In genomic region chrV:11412125-11412524, ce11 we compare ENCODE assay signal across 5 worm cellular contexts.
TF ChIP-seq lines count a peak whose summit lies in the region.

No protein-coding gene starts in this region.

TF ChIP-seq in whole organism, L1 larva, 84 proteins besides CTCF, POLR2A, EP300 and RAD21 (continued from another document and continues in another):
- no peak for TF ChIP-seq lir-3 (tag; optimal IDR thresholded peaks at IDR 0.05; lab: Kevin White, UChicago; ENCODE audit: poor library complexity)
- TF ChIP-seq aly-2 (tag; optimal IDR thresholded peaks at IDR 0.05; lab: Kevin White, UChicago) = no peak
- TF ChIP-seq nhr-76 (tag; optimal IDR thresholded peaks at IDR 0.05; lab: Kevin White, UChicago) = no peak
- TF ChIP-seq nhr-71 (tag; optimal IDR thresholded peaks at IDR 0.05; lab: Kevin White, UChicago) = peak; percentile 71
- TF ChIP-seq mab-9 (GFP tag; IDR thresholded peaks at IDR 0.05; lab: Robert Waterston, UW) = no peak
- TF ChIP-seq vab-15 (tag; optimal IDR thresholded peaks at IDR 0.05; lab: Kevin White, UChicago) = no peak
- peak; percentile 42 for TF ChIP-seq swsn-7 (tag; optimal IDR thresholded peaks at IDR 0.05; lab: Kevin White, UChicago)
- TF ChIP-seq skn-1 (tag; optimal IDR thresholded peaks at IDR 0.05; lab: Kevin White, UChicago) = peak; percentile 33
- no peak for TF ChIP-seq pqm-1 (tag; optimal IDR thresholded peaks at IDR 0.05; lab: Kevin White, UChicago)
- peak in 1 of 3 experiments; percentile 3 for TF ChIP-seq ceh-82 (tag; optimal IDR thresholded peaks at IDR 0.05; lab: Kevin White, UChicago)
- TF ChIP-seq hlh-17 (GFP tag; optimal IDR thresholded peaks at IDR 0.05; lab: Kevin White, UChicago; ENCODE audit: borderline replicate concordance) = no peak
- peak; percentile 35 for TF ChIP-seq mep-1 (tag; optimal IDR thresholded peaks at IDR 0.05; lab: Kevin White, UChicago)
- TF ChIP-seq snu-23 (GFP tag; optimal IDR thresholded peaks at IDR 0.05; lab: Kevin White, UChicago) = peak; percentile 74
- no peak for TF ChIP-seq ceh-63 (GFP tag; optimal IDR thresholded peaks at IDR 0.05; lab: Kevin White, UChicago)
- TF ChIP-seq nhr-237 (tag; optimal IDR thresholded peaks at IDR 0.05; lab: Kevin White, UChicago) = no peak
- TF ChIP-seq F16B12.6 (tag; optimal IDR thresholded peaks at IDR 0.05; lab: Kevin White, UChicago) = no peak
- no peak for TF ChIP-seq nhr-28 (tag; optimal IDR thresholded peaks at IDR 0.05; lab: Kevin White, UChicago)
- TF ChIP-seq lin-15B (tag; optimal IDR thresholded peaks at IDR 0.05; lab: Kevin White, UChicago) = no peak
- no peak for TF ChIP-seq lsy-2 (tag; optimal IDR thresholded peaks at IDR 0.05; lab: Kevin White, UChicago)
- TF ChIP-seq lin-13 (GFP tag; optimal IDR thresholded peaks at IDR 0.05; lab: Kevin White, UChicago) = no peak
- no peak for TF ChIP-seq blmp-1 (tag; optimal IDR thresholded peaks at IDR 0.05; lab: Kevin White, UChicago)
- no peak for TF ChIP-seq Y116A8C.19 (tag; optimal IDR thresholded peaks at IDR 0.05; lab: Kevin White, UChicago; ENCODE audit: borderline replicate concordance)
- no peak for TF ChIP-seq ceh-88 (GFP tag; IDR thresholded peaks at IDR 0.05; lab: Robert Waterston, UW)
- peak; percentile 61 for TF ChIP-seq nhr-90 (tag; optimal IDR thresholded peaks at IDR 0.05; lab: Kevin White, UChicago; ENCODE audit: poor library complexity)
- no peak for TF ChIP-seq nhr-47 (tag; optimal IDR thresholded peaks at IDR 0.05; lab: Kevin White, UChicago)
- no peak for TF ChIP-seq unc-30 (tag; optimal IDR thresholded peaks at IDR 0.05; lab: Kevin White, UChicago)
- no peak for TF ChIP-seq lin-39 (tag; optimal IDR thresholded peaks at IDR 0.05; lab: Kevin White, UChicago)

TF ChIP-seq in whole organism, L2 larva, 48 proteins besides CTCF, POLR2A, EP300 and RAD21 (continued from another document):
- no peak for TF ChIP-seq lin-11 (tag; optimal IDR thresholded peaks at IDR 0.05; lab: Kevin White, UChicago)
- TF ChIP-seq mab-5 (tag; optimal IDR thresholded peaks at IDR 0.05; lab: Kevin White, UChicago) = no peak
- TF ChIP-seq unc-55 (GFP tag; optimal IDR thresholded peaks at IDR 0.05; lab: Kevin White, UChicago) = no peak
- TF ChIP-seq lin-39 (tag; optimal IDR thresholded peaks at IDR 0.05; lab: Kevin White, UChicago) = no peak
- peak; percentile 13 for TF ChIP-seq nhr-21 (tag; optimal IDR thresholded peaks at IDR 0.05; lab: Kevin White, UChicago)
- TF ChIP-seq nhr-23 (tag; optimal IDR thresholded peaks at IDR 0.05; lab: Kevin White, UChicago) = no peak
- TF ChIP-seq fos-1 (tag; optimal IDR thresholded peaks at IDR 0.05; lab: Kevin White, UChicago) = peak; percentile 61
- peak; percentile 63 for TF ChIP-seq sma-9 (GFP tag; optimal IDR thresholded peaks at IDR 0.05; lab: Kevin White, UChicago)
- no peak for TF ChIP-seq sma-9 (tag; optimal IDR thresholded peaks at IDR 0.05; lab: Kevin White, UChicago)
- TF ChIP-seq peb-1 (tag; optimal IDR thresholded peaks at IDR 0.05; lab: Kevin White, UChicago) = no peak
- no peak for TF ChIP-seq nhr-11 (tag; optimal IDR thresholded peaks at IDR 0.05; lab: Kevin White, UChicago)
- TF ChIP-seq ceh-16 (tag; optimal IDR thresholded peaks at IDR 0.05; lab: Kevin White, UChicago) = no peak
- TF ChIP-seq ama-1 (optimal IDR thresholded peaks at IDR 0.05; lab: Kevin White, UChicago) = no peak
- peak; percentile 65 for TF ChIP-seq snpc-4 (tag; optimal IDR thresholded peaks at IDR 0.05; lab: Kevin White, UChicago)
- TF ChIP-seq sem-4 (tag; optimal IDR thresholded peaks at IDR 0.05; lab: Kevin White, UChicago) = no peak
- no peak for TF ChIP-seq gmeb-1 (tag; optimal IDR thresholded peaks at IDR 0.05; lab: Kevin White, UChicago)
- no peak for TF ChIP-seq nhr-10 (tag; optimal IDR thresholded peaks at IDR 0.05; lab: Kevin White, UChicago)
- no peak for TF ChIP-seq mdl-1 (tag; optimal IDR thresholded peaks at IDR 0.05; lab: Kevin White, UChicago)
- no peak for TF ChIP-seq elt-3 (tag; optimal IDR thresholded peaks at IDR 0.05; lab: Kevin White, UChicago)

TF ChIP-seq in whole organism, L3 larva, 47 proteins besides CTCF, POLR2A, EP300 and RAD21 (continued from another document):
- no peak for TF ChIP-seq eor-1 (tag; optimal IDR thresholded peaks at IDR 0.05; lab: Kevin White, UChicago)

TF ChIP-seq in whole organism, L4 larva, 104 proteins besides CTCF, POLR2A, EP300 and RAD21 (continued from another document and continues in another):
- TF ChIP-seq zag-1 (tag; optimal IDR thresholded peaks at IDR 0.05; lab: Kevin White, UChicago) (no peak), Y5F2A.4 (GFP tag; optimal IDR thresholded peaks at IDR 0.05; lab: Kevin White, UChicago) (no peak), dpl-1 (GFP tag; optimal IDR thresholded peaks at IDR 0.05; lab: Kevin White, UChicago) (peak; percentile 6), tag-97 (GFP tag; IDR thresholded peaks at IDR 0.05; lab: Robert Waterston, UW) (no peak), dmd-6 (GFP tag; IDR thresholded peaks at IDR 0.05; lab: Robert Waterston, UW) (peak; percentile 82), unc-39 (tag; optimal IDR thresholded peaks at IDR 0.05; lab: Kevin White, UChicago) (no peak), D1046.2 (GFP tag; IDR thresholded peaks at IDR 0.05; lab: Robert Waterston, UW) (no peak), nhr-76 (tag; optimal IDR thresholded peaks at IDR 0.05; lab: Kevin White, UChicago) (no peak), arid-1 (GFP tag; conservative IDR thresholded peaks at IDR 0.05; lab: Robert Waterston, UW) (peak; percentile 58; the same call in 1 of the 2 replicates), vab-7 (GFP tag; IDR thresholded peaks at IDR 0.05; lab: Robert Waterston, UW) (peak; percentile 64), lin-15B (tag; optimal IDR thresholded peaks at IDR 0.05; lab: Kevin White, UChicago) (no peak), ceh-82 (tag; optimal IDR thresholded peaks at IDR 0.05; lab: Kevin White, UChicago) (no peak), madf-5 (GFP tag; IDR thresholded peaks at IDR 0.05; lab: Robert Waterston, UW) (no peak), dve-1 (tag; optimal IDR thresholded peaks at IDR 0.05; lab: Kevin White, UChicago; ENCODE audit: insufficient read depth) (no peak), nhr-25 (tag; optimal IDR thresholded peaks at IDR 0.05; lab: Kevin White, UChicago; ENCODE audit: borderline replicate concordance, insufficient read depth) (no peak), aly-2 (tag; optimal IDR thresholded peaks at IDR 0.05; lab: Kevin White, UChicago) (no peak), T20F7.1 (GFP tag; optimal IDR thresholded peaks at IDR 0.05; lab: Kevin White, UChicago) (peak; percentile 17), hif-1 (tag; optimal IDR thresholded peaks at IDR 0.05; lab: Kevin White, UChicago) (peak in 1 of 2 experiments; percentile 38), mdl-1 (tag; optimal IDR thresholded peaks at IDR 0.05; lab: Kevin White, UChicago) (no peak), lim-7 (GFP tag; IDR thresholded peaks at IDR 0.05; lab: Robert Waterston, UW) (peak; percentile 75), egl-27 (tag; optimal IDR thresholded peaks at IDR 0.05; lab: Kevin White, UChicago) (no peak), ctbp-1 (GFP tag; IDR thresholded peaks at IDR 0.05; lab: Robert Waterston, UW) (no peak), nhr-6 (tag; optimal IDR thresholded peaks at IDR 0.05; lab: Kevin White, UChicago) (no peak), mdt-29 (GFP tag; IDR thresholded peaks at IDR 0.05; lab: Robert Waterston, UW) (no peak), ces-1 (GFP tag; optimal IDR thresholded peaks at IDR 0.05; lab: Kevin White, UChicago) (no peak), Y75B8A.6 (GFP tag; IDR thresholded peaks at IDR 0.05; lab: Robert Waterston, UW) (no peak), lin-13 (GFP tag; optimal IDR thresholded peaks at IDR 0.05; lab: Kevin White, UChicago) (no peak), ceh-32 (tag; optimal IDR thresholded peaks at IDR 0.05; lab: Kevin White, UChicago; ENCODE audit: poor library complexity) (no peak), gei-8 (GFP tag; optimal IDR thresholded peaks at IDR 0.05; lab: Kevin White, UChicago) (peak; percentile 27), nhr-77 (tag; optimal IDR thresholded peaks at IDR 0.05; lab: Kevin White, UChicago) (no peak), nhr-41 (GFP tag; IDR thresholded peaks at IDR 0.05; lab: Robert Waterston, UW) (no peak), daf-19 (GFP tag; conservative IDR thresholded peaks at IDR 0.05; lab: Robert Waterston, UW) (no peak), mes-2 (tag; optimal IDR thresholded peaks at IDR 0.05; lab: Kevin White, UChicago; ENCODE audit: poor library complexity, severe bottlenecking) (peak; percentile 69), nhr-237 (tag; optimal IDR thresholded peaks at IDR 0.05; lab: Kevin White, UChicago) (no peak), daf-12 (tag; optimal IDR thresholded peaks at IDR 0.05; lab: Kevin White, UChicago) (no peak), saeg-2 (GFP tag; IDR thresholded peaks at IDR 0.05; lab: Robert Waterston, UW) (0 out of 2 replicates have a peak, but pooled peaks have one; percentile 38), lin-1 (GFP tag; IDR thresholded peaks at IDR 0.05; lab: Robert Waterston, UW) (peak; percentile 42; the same call in 1 of the 2 replicates), ZK546.5 (tag; optimal IDR thresholded peaks at IDR 0.05; lab: Kevin White, UChicago) (no peak), pqm-1 (tag; optimal IDR thresholded peaks at IDR 0.05; lab: Kevin White, UChicago) (peak; percentile 36), F26F4.8 (GFP tag; conservative IDR thresholded peaks at IDR 0.05; lab: Robert Waterston, UW) (no peak), Y105C5A.15 (GFP tag; IDR thresholded peaks at IDR 0.05; lab: Robert Waterston, UW) (no peak), nhr-111 (GFP tag; optimal IDR thresholded peaks at IDR 0.05; lab: Kevin White, UChicago) (no peak), sdz-12 (GFP tag; optimal IDR thresholded peaks at IDR 0.05; lab: Kevin White, UChicago) (no peak), pha-4 (GFP tag; IDR thresholded peaks at IDR 0.05; lab: Robert Waterston, UW) (no peak), pha-4 (tag; optimal IDR thresholded peaks at IDR 0.05; lab: Kevin White, UChicago) (no peak), spr-3 (GFP tag; optimal IDR thresholded peaks at IDR 0.05; lab: Kevin White, UChicago) (no peak), jun-1 (tag; optimal IDR thresholded peaks at IDR 0.05; lab: Kevin White, UChicago) (no peak)

TF ChIP-seq in whole organism, young adult, 124 proteins besides CTCF, POLR2A, EP300 and RAD21 (continued from another document):
- peak; percentile 66 for TF ChIP-seq snpc-1.1 (tag; optimal IDR thresholded peaks at IDR 0.05; lab: Kevin White, UChicago; ENCODE audit: insufficient read depth)
- TF ChIP-seq gei-17 (GFP tag; optimal IDR thresholded peaks at IDR 0.05; lab: Kevin White, UChicago) = no peak
- TF ChIP-seq bed-2 (GFP tag; IDR thresholded peaks at IDR 0.05; lab: Robert Waterston, UW) = no peak
- TF ChIP-seq lsy-27 (tag; optimal IDR thresholded peaks at IDR 0.05; lab: Kevin White, UChicago; ENCODE audit: borderline replicate concordance, insufficient read depth) = peak; percentile 30
- no peak for TF ChIP-seq B0019.2 (GFP tag; conservative IDR thresholded peaks at IDR 0.05; lab: Robert Waterston, UW)
- TF ChIP-seq ceh-100 (GFP tag; IDR thresholded peaks at IDR 0.05; lab: Robert Waterston, UW) = 0 out of 2 replicates have a peak, but pooled peaks have one; percentile 47
- TF ChIP-seq lir-1 (GFP tag; conservative IDR thresholded peaks at IDR 0.05; lab: Robert Waterston, UW) = 0 out of 2 replicates have a peak, but pooled peaks have one; percentile 5
- TF ChIP-seq fkh-3 (tag; optimal IDR thresholded peaks at IDR 0.05; lab: Kevin White, UChicago) = no peak
- TF ChIP-seq C17E4.6 (GFP tag; IDR thresholded peaks at IDR 0.05; lab: Robert Waterston, UW) = no peak
- peak; percentile 83 for TF ChIP-seq him-1 (tag; optimal IDR thresholded peaks at IDR 0.05; lab: Kevin White, UChicago)
- no peak for TF ChIP-seq F37B4.10 (GFP tag; IDR thresholded peaks at IDR 0.05; lab: Robert Waterston, UW)
- peak; percentile 87 for TF ChIP-seq tbp1 (GFP tag; optimal IDR thresholded peaks at IDR 0.05; lab: Kevin White, UChicago)
- TF ChIP-seq C06A6.2 (GFP tag; conservative IDR thresholded peaks at IDR 0.05; lab: Robert Waterston, UW) = no peak
- no peak for TF ChIP-seq F39B2.1 (GFP tag; IDR thresholded peaks at IDR 0.05; lab: Robert Waterston, UW)
- TF ChIP-seq B0336.3 (GFP tag; IDR thresholded peaks at IDR 0.05; lab: Robert Waterston, UW) = no peak; the same call in 1 of the 2 replicates
- TF ChIP-seq zim-3 (tag; optimal IDR thresholded peaks at IDR 0.05; lab: Kevin White, UChicago) = peak; percentile 17
- peak; percentile 63 for TF ChIP-seq athp-1 (tag; optimal IDR thresholded peaks at IDR 0.05; lab: Kevin White, UChicago)
- no peak for TF ChIP-seq ztf-26 (tag; optimal IDR thresholded peaks at IDR 0.05; lab: Kevin White, UChicago)
- TF ChIP-seq die-1 (tag; optimal IDR thresholded peaks at IDR 0.05; lab: Kevin White, UChicago) = peak; percentile 58
- no peak for TF ChIP-seq sdz-38 (tag; optimal IDR thresholded peaks at IDR 0.05; lab: Kevin White, UChicago)
- TF ChIP-seq let-607 (tag; optimal IDR thresholded peaks at IDR 0.05; lab: Kevin White, UChicago) = peak in 1 of 2 experiments; percentile 18
- peak; percentile 81 for TF ChIP-seq B0261.1 (tag; optimal IDR thresholded peaks at IDR 0.05; lab: Kevin White, UChicago)
- no peak for TF ChIP-seq hlh-26 (GFP tag; conservative IDR thresholded peaks at IDR 0.05; lab: Robert Waterston, UW)
- TF ChIP-seq ceh-40 (GFP tag; IDR thresholded peaks at IDR 0.05; lab: Robert Waterston, UW) = no peak
- no peak for TF ChIP-seq unc-62 (GFP tag; optimal IDR thresholded peaks at IDR 0.05; lab: Kevin White, UChicago)
- TF ChIP-seq attf-6 (GFP tag; IDR thresholded peaks at IDR 0.05; lab: Robert Waterston, UW) = no peak
- TF ChIP-seq snpc-3.4 (tag; optimal IDR thresholded peaks at IDR 0.05; lab: Kevin White, UChicago) = peak; percentile 47
- peak; percentile 42 for TF ChIP-seq ZK185.1 (tag; optimal IDR thresholded peaks at IDR 0.05; lab: Kevin White, UChicago; ENCODE audit: poor library complexity, severe bottlenecking)
- peak; percentile 79 for TF ChIP-seq D2030.7 (GFP tag; IDR thresholded peaks at IDR 0.05; lab: Robert Waterston, UW)
- no peak for TF ChIP-seq snpc-4 (GFP tag; optimal IDR thresholded peaks at IDR 0.05; lab: Kevin White, UChicago)
- peak in 3 of 4 experiments; percentile 9 to 87 (median 73) for TF ChIP-seq snpc-4 (tag; optimal IDR thresholded peaks at IDR 0.05; lab: Kevin White, UChicago)
- no peak for TF ChIP-seq F23B12.7 (tag; optimal IDR thresholded peaks at IDR 0.05; lab: Kevin White, UChicago; ENCODE audit: insufficient read depth)
- TF ChIP-seq pha-4 (tag; optimal IDR thresholded peaks at IDR 0.05; lab: Kevin White, UChicago) = no peak
- TF ChIP-seq lin-54 (GFP tag; optimal IDR thresholded peaks at IDR 0.05; lab: Kevin White, UChicago) = peak; percentile 62
- TF ChIP-seq nfya-2 (GFP tag; IDR thresholded peaks at IDR 0.05; lab: Robert Waterston, UW) = no peak
- peak; percentile 16 for TF ChIP-seq hrde-1 (tag; optimal IDR thresholded peaks at IDR 0.05; lab: Kevin White, UChicago; ENCODE audit: borderline replicate concordance)
- TF ChIP-seq ztf-25 (GFP tag; IDR thresholded peaks at IDR 0.05; lab: Robert Waterston, UW) = 0 out of 2 replicates have a peak, but pooled peaks have one; percentile 35
- peak; percentile 62 for TF ChIP-seq ztf-18 (tag; optimal IDR thresholded peaks at IDR 0.05; lab: Kevin White, UChicago)
- TF ChIP-seq attf-5 (GFP tag; optimal IDR thresholded peaks at IDR 0.05; lab: Kevin White, UChicago) = peak; percentile 37
- TF ChIP-seq hlh-12 (tag; optimal IDR thresholded peaks at IDR 0.05; lab: Kevin White, UChicago) = no peak
- peak; percentile 80 for TF ChIP-seq lin-26 (GFP tag; IDR thresholded peaks at IDR 0.05; lab: Robert Waterston, UW)
- peak; percentile 20; the same call in 1 of the 2 replicates for TF ChIP-seq F33H1.4 (GFP tag; IDR thresholded peaks at IDR 0.05; lab: Robert Waterston, UW)
- TF ChIP-seq atf-7 (tag; optimal IDR thresholded peaks at IDR 0.05; lab: Kevin White, UChicago) = peak; percentile 20
- TF ChIP-seq Y53F4B.3 (GFP tag; IDR thresholded peaks at IDR 0.05; lab: Robert Waterston, UW) = no peak
- peak; percentile 65 for TF ChIP-seq repo-1 (tag; optimal IDR thresholded peaks at IDR 0.05; lab: Kevin White, UChicago)
